Fruit fly (Drosophila melanogaster) Kc167 (cell line): ENCODE measurements around the gene CG11964.

Experiments
- Myc ChIP-seq: fragments of >200 bp; optimal IDR thresholded peaks from 2 replicates; lab custom pipeline; 2017; ENCODE audit warnings: missing external identifiers
- Sin3A ChIP-seq: fragments of >200 bp; optimal IDR thresholded peaks from 2 replicates; lab custom pipeline; 2018; ENCODE audit warnings: missing external identifiers
- h ChIP-seq: fragments of >200 bp; optimal IDR thresholded peaks from 3 replicates; lab custom pipeline; 2018; ENCODE audit warnings: missing external identifiers
- insv ChIP-seq: fragments of >200 bp; optimal IDR thresholded peaks from 3 replicates; lab custom pipeline; 2018; ENCODE audit warnings: missing external identifiers
- psq ChIP-seq: fragments of >200 bp; optimal IDR thresholded peaks from 2 replicates; lab custom pipeline; 2017; ENCODE audit warnings: missing external identifiers
- ttk ChIP-seq: sonication (Bioruptor generic); optimal IDR thresholded peaks from 2 replicates; lab custom pipeline; 2017; ENCODE audit warnings: missing external identifiers

Gene CG11964

dm6 chr3R:8956333-8956732 is 11.5 kb upstream of the CG11964 start:
- TF ChIP-seq psq (no peak), insv (no peak), Sin3A (lab: Kevin White, UChicago) (no peak), Myc (no peak), ttk (lab: Kevin White, UChicago) (no peak), h (lab: Kevin White, UChicago) (no peak)

- TF ChIP-seq ttk (lab: Kevin White, UChicago) (no peak), Sin3A (lab: Kevin White, UChicago) (no peak), insv (no peak), psq (no peak), Myc (no peak), h (lab: Kevin White, UChicago) (no peak)
Observed at dm6 chr3R:8955359-8955820, 10.6 kb upstream of the CG11964 start.

dm6 chr3R:8954515-8955358 is 9.9 kb upstream of the CG11964 start:
- TF ChIP-seq h (lab: Kevin White, UChicago) (no peak), psq (no peak), Sin3A (lab: Kevin White, UChicago) (no peak), insv (no peak), ttk (lab: Kevin White, UChicago) (no peak), Myc (no peak)

- TF ChIP-seq h (lab: Kevin White, UChicago) (no peak), psq (no peak), ttk (lab: Kevin White, UChicago) (no peak), Myc (no peak), insv (no peak), Sin3A (lab: Kevin White, UChicago) (no peak)
Observed at dm6 chr3R:8949334-8950066, 4.7 kb upstream of the CG11964 start.

- TF ChIP-seq Myc (no peak), psq (no peak), ttk (lab: Kevin White, UChicago) (no peak), h (lab: Kevin White, UChicago) (no peak), Sin3A (lab: Kevin White, UChicago) (no peak), insv (no peak)
Observed at dm6 chr3R:8948855-8949254, 4.0 kb upstream of the CG11964 start.

dm6 chr3R:8947757-8948428 is 3.1 kb upstream of the CG11964 start:
- TF ChIP-seq insv (no peak), h (lab: Kevin White, UChicago) (no peak), Myc (no peak), Sin3A (lab: Kevin White, UChicago) (no peak), psq (no peak), ttk (lab: Kevin White, UChicago) (no peak)

- TF ChIP-seq ttk (lab: Kevin White, UChicago) (no peak), Sin3A (lab: Kevin White, UChicago) (no peak), h (lab: Kevin White, UChicago) (no peak), Myc (no peak), insv (no peak), psq (no peak)
Observed at dm6 chr3R:8946429-8946828, 1.6 kb upstream of the CG11964 start.

dm6 chr3R:8945502-8946324 is 893 bp upstream of the CG11964 start:
- TF ChIP-seq insv = no peak
- TF ChIP-seq ttk (lab: Kevin White, UChicago) = no peak
- TF ChIP-seq Myc = no peak
- TF ChIP-seq psq = no peak
- TF ChIP-seq h (lab: Kevin White, UChicago) = no peak
- no peak for TF ChIP-seq Sin3A (lab: Kevin White, UChicago)

- TF ChIP-seq psq (no peak), Myc (no peak), Sin3A (lab: Kevin White, UChicago) (no peak), ttk (lab: Kevin White, UChicago) (no peak), h (lab: Kevin White, UChicago) (no peak), insv (no peak)
Observed at dm6 chr3R:8939750-8940149, 5.1 kb downstream of the CG11964 start.

dm6 chr3R:8938494-8939404 is 6.1 kb downstream of the CG11964 start, which contains the start of gene ScsbetaA:
Gene ScsbetaA, plus strand, starts transcription at chr3R:8938724.
- TF ChIP-seq Myc (no peak), insv (no peak), h (lab: Kevin White, UChicago) (no peak), psq (no peak)

dm6 chr3R:8934930-8935329 is 9.9 kb downstream of the CG11964 start, which contains the start of gene osk:
Gene osk, plus strand, starts transcription at chr3R:8935126.
- TF ChIP-seq Sin3A (lab: Kevin White, UChicago) = no peak
- TF ChIP-seq insv = no peak
- no peak for TF ChIP-seq psq
- no peak for TF ChIP-seq ttk (lab: Kevin White, UChicago)
- no peak for TF ChIP-seq Myc
- TF ChIP-seq h (lab: Kevin White, UChicago) = no peak
